Fruit fly (Drosophila melanogaster): Measurements from ENCODE around the gene Adss.

Gene Adss

dm6 chr3R:20828520-20829415, 1.6 kb downstream of the Adss start (continued):
- no peak for TF ChIP-seq tin (GFP tag; optimal IDR thresholded peaks at IDR 0.05)
- TF ChIP-seq crp (GFP tag; optimal IDR thresholded peaks at IDR 0.05): peak in 1 of 2 experiments; percentile 10
- peak; percentile 85 for TF ChIP-seq CG10321 (GFP tag; IDR thresholded peaks at IDR 0.05)
- TF ChIP-seq CG32532 (GFP tag; IDR thresholded peaks at IDR 0.05): peak; percentile 5; the same call in 1 of the 2 replicates
- TF ChIP-seq shn (GFP tag; optimal IDR thresholded peaks at IDR 0.05): peak; percentile 17
- TF ChIP-seq CG11696 (GFP tag; IDR thresholded peaks at IDR 0.05): no peak
- TF ChIP-seq row (GFP tag; IDR thresholded peaks at IDR 0.05): peak; percentile 28
- peak; percentile 15 for TF ChIP-seq CG7987 (GFP tag; optimal IDR thresholded peaks at IDR 0.05)
- TF ChIP-seq cwo (GFP tag; optimal IDR thresholded peaks at IDR 0.05): peak; percentile 47
- no peak for TF ChIP-seq CG10147 (GFP tag; optimal IDR thresholded peaks at IDR 0.05)
- TF ChIP-seq oc (tag; optimal IDR thresholded peaks at IDR 0.05): peak; percentile 15
- 0 out of 3 replicates have a peak, but pooled peaks have one; percentile 27 for TF ChIP-seq otp (GFP tag; IDR thresholded peaks at IDR 0.05)
- TF ChIP-seq CG10543 (GFP tag; optimal IDR thresholded peaks at IDR 0.05): peak; percentile 31
- peak; percentile 88 for TF ChIP-seq Med (GFP tag)
- no peak for TF ChIP-seq lov (optimal IDR thresholded peaks at IDR 0.05)
- 0 out of 3 replicates have a peak, but pooled peaks have one; percentile 35 for TF ChIP-seq lov (GFP tag; IDR thresholded peaks at IDR 0.05)
- TF ChIP-seq lbe (GFP tag; optimal IDR thresholded peaks at IDR 0.05): no peak
- peak; percentile 59 to 63 for TF ChIP-seq Trl (optimal IDR thresholded peaks at IDR 0.05)
- no peak for TF ChIP-seq Trl (GFP tag; optimal IDR thresholded peaks at IDR 0.05)
- TF ChIP-seq nom (GFP tag; optimal IDR thresholded peaks at IDR 0.05): peak; percentile 16
- TF ChIP-seq sd (tag; optimal IDR thresholded peaks at IDR 0.05): peak; percentile 45
- TF ChIP-seq Adf1 (GFP tag; IDR thresholded peaks at IDR 0.05): peak; percentile 72
- TF ChIP-seq mirr (GFP tag; optimal IDR thresholded peaks at IDR 0.05): peak; percentile 29
- peak; percentile 4 for TF ChIP-seq pzg (GFP tag; optimal IDR thresholded peaks at IDR 0.05)
- peak; percentile 4 for TF ChIP-seq MESR4 (GFP tag; optimal IDR thresholded peaks at IDR 0.05)
- peak; percentile 43 for TF ChIP-seq ewg (GFP tag; optimal IDR thresholded peaks at IDR 0.05)
- TF ChIP-seq Pdp1 (GFP tag; optimal IDR thresholded peaks at IDR 0.05): peak in 1 of 2 experiments; percentile 99
- TF ChIP-seq da (GFP tag; optimal IDR thresholded peaks at IDR 0.05): peak; percentile 21
- no peak for TF ChIP-seq ken (GFP tag; IDR thresholded peaks at IDR 0.05)
- no peak for TF ChIP-seq CG43689 (GFP tag; IDR thresholded peaks at IDR 0.05)
- peak; percentile 65 for TF ChIP-seq exex (tag; optimal IDR thresholded peaks at IDR 0.05)
- peak; percentile 11; the same call in 1 of the 2 replicates for TF ChIP-seq CG13287 (GFP tag; IDR thresholded peaks at IDR 0.05; ENCODE audit: partially characterized antibody)
- TF ChIP-seq CG1832 (GFP tag; optimal IDR thresholded peaks at IDR 0.05): peak; percentile 95
- no peak for TF ChIP-seq CG31441 (GFP tag; IDR thresholded peaks at IDR 0.05)
- TF ChIP-seq Bgb (GFP tag; IDR thresholded peaks at IDR 0.05; ENCODE audit: partially characterized antibody): peak; percentile 56; the same call in 1 of the 2 replicates
- TF ChIP-seq wdn (GFP tag; IDR thresholded peaks at IDR 0.05): no peak
- TF ChIP-seq CG15479 (GFP tag; optimal IDR thresholded peaks at IDR 0.05): peak; percentile 91
- TF ChIP-seq scrt (GFP tag; optimal IDR thresholded peaks at IDR 0.05): peak; percentile 87
- peak; percentile 45 for TF ChIP-seq gro (GFP tag; optimal IDR thresholded peaks at IDR 0.05)
- TF ChIP-seq CG6689 (GFP tag; IDR thresholded peaks at IDR 0.05): no peak
- TF ChIP-seq stc (GFP tag; IDR thresholded peaks at IDR 0.05): 0 out of 2 replicates have a peak, but pooled peaks have one; percentile 10
- peak; percentile 39; the same call in 2 of the 3 replicates for TF ChIP-seq CG34422 (GFP tag; IDR thresholded peaks at IDR 0.05)
- TF ChIP-seq Rfx (GFP tag; IDR thresholded peaks at IDR 0.05): peak; percentile 58
- no peak for TF ChIP-seq CG10565 (GFP tag; optimal IDR thresholded peaks at IDR 0.05)
- no peak for TF ChIP-seq Vsx1 (GFP tag; optimal IDR thresholded peaks at IDR 0.05)
- peak; percentile 24 for TF ChIP-seq mam (GFP tag; optimal IDR thresholded peaks at IDR 0.05)
- peak; percentile 4 for TF ChIP-seq luna (GFP tag; optimal IDR thresholded peaks at IDR 0.05)
- peak; percentile 17 for TF ChIP-seq CG13894 (tag; optimal IDR thresholded peaks at IDR 0.05)
